Fruit fly (Drosophila melanogaster): Measurements from ENCODE around the gene nuf.

DNA sequence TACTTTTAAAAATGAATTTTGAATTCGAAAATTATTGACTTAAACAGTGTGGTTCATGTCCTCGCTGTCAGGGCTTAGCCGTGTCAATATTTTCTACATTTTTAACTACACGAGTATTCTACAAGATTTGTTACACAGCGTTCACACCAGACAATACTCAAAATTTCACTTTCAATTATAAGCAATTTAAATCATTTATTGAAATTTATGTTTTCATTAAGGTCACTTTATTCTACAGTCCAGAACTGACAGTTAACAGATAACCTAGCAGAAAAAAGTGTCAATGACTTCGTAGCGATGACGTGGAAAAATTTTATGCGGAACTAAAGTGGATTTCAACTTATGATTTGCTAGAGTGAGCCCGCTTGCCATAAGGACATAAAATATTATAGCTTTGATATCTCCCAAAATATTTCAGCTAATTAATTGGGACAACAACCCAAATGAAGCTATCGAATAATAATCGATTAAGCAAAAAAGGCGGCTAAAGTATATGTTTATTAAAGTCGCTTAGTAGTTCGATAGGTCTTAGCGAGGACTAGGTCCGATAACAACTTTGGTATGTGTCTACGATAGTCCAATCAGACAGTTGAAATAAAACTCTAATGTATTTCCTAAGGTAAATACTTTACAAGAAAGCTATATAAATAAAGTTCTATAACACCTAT is 579 bp upstream of the nuf start:
- peak; percentile 62 for TF ChIP-seq CG10669 (GFP tag; optimal IDR thresholded peaks at IDR 0.05)
- TF ChIP-seq fkh (GFP tag; optimal IDR thresholded peaks at IDR 0.05), result no peak
- no peak for TF ChIP-seq Sox102F (GFP tag; optimal IDR thresholded peaks at IDR 0.05)
- TF ChIP-seq CG15336 (GFP tag; IDR thresholded peaks at IDR 0.05), result peak; percentile 84
- TF ChIP-seq Gug (GFP tag; IDR thresholded peaks at IDR 0.05), result peak; percentile 59
- TF ChIP-seq Smox (GFP tag; optimal IDR thresholded peaks at IDR 0.05), result peak; percentile 8
- TF ChIP-seq Eip93F (GFP tag; optimal IDR thresholded peaks at IDR 0.05), result no peak
- peak; percentile 10 for TF ChIP-seq CG8632 (GFP tag; optimal IDR thresholded peaks at IDR 0.05)
- peak; percentile 35 for TF ChIP-seq CG11762 (GFP tag; optimal IDR thresholded peaks at IDR 0.05; ENCODE audit: insufficient read depth)
- TF ChIP-seq Hr4 (GFP tag; optimal IDR thresholded peaks at IDR 0.05), result no peak

Data from whole organism, prepupa.